Fruit fly (Drosophila melanogaster) whole organism, embryonic: ENCODE measurements around the gene CG1840.

Experiments
- Ada2b ChIP-seq: fragments of 200-800 bp; sonication (Bioruptor generic); IDR thresholded peaks from 2 replicates; pipeline ENCODE4 v1.3.6; 2022; ENCODE audit warnings: missing biosample characterization, missing genetic modification characterization
- BtbVII ChIP-seq: fragments of 200-800 bp; sonication (Bioruptor generic); optimal IDR thresholded peaks from 3 replicates; lab custom pipeline; 2017; ENCODE audit warnings: missing biosample characterization, mild to moderate bottlenecking, missing genetic modification characterization
- CG11093 ChIP-seq: fragments of 200-800 bp; sonication (Bioruptor generic); IDR thresholded peaks from 3 replicates; pipeline ENCODE4 v1.3.6; 2022; ENCODE audit warnings: missing biosample characterization, missing genetic modification characterization
- CG11696 ChIP-seq: fragments of 200-800 bp; sonication (Bioruptor generic); IDR thresholded peaks from 2 replicates; pipeline ENCODE4 v1.3.6; 2022; ENCODE audit warnings: missing biosample characterization, missing genetic modification characterization
- CG14441 ChIP-seq: fragments of 200-800 bp; sonication (Bioruptor generic); IDR thresholded peaks from 2 replicates; pipeline ENCODE4 v1.3.6; 2022; ENCODE audit warnings: missing biosample characterization, missing genetic modification characterization
- CG1529 ChIP-seq: fragments of 200-800 bp; sonication (Bioruptor generic); optimal IDR thresholded peaks from 3 replicates; lab custom pipeline; 2018; ENCODE audit warnings: missing biosample characterization, missing genetic modification characterization
- CG15601 ChIP-seq: fragments of 200-800 bp; sonication (Bioruptor generic); optimal IDR thresholded peaks from 3 replicates; lab custom pipeline; 2019; ENCODE audit warnings: missing biosample characterization, mild to moderate bottlenecking, missing genetic modification characterization, moderate library complexity
- CG16779 ChIP-seq: fragments of 200-800 bp; sonication (Bioruptor generic); IDR thresholded peaks from 2 replicates; pipeline ENCODE4 v1.3.6; 2022; ENCODE audit warnings: missing biosample characterization, missing genetic modification characterization
- CG17186 ChIP-seq: fragments of 200-800 bp; sonication (Bioruptor generic); optimal IDR thresholded peaks from 3 replicates; lab custom pipeline; 2017; ENCODE audit warnings: missing biosample characterization, missing genetic modification reagents, missing genetic modification characterization
- CG17612 ChIP-seq: fragments of 200-800 bp; sonication (Bioruptor generic); IDR thresholded peaks from 2 replicates; pipeline ENCODE4 v1.3.6; 2022; ENCODE audit warnings: missing biosample characterization, missing genetic modification characterization
- CG18476 ChIP-seq: fragments of 200-800 bp; sonication (Bioruptor generic); optimal IDR thresholded peaks from 2 replicates; lab custom pipeline; 2016; ENCODE audit warnings: missing biosample characterization, mild to moderate bottlenecking, missing genetic modification characterization
- CG2199 ChIP-seq: fragments of 200-800 bp; sonication (Bioruptor generic); IDR thresholded peaks from 3 replicates; pipeline ENCODE4 v1.3.6; 2022; ENCODE audit warnings: missing biosample characterization, missing genetic modification characterization
- CG31224 ChIP-seq: fragments of 200-800 bp; sonication (Bioruptor generic); IDR thresholded peaks from 2 replicates; pipeline ENCODE4 v1.3.6; 2022; ENCODE audit warnings: missing biosample characterization, missing genetic modification characterization
- CG32532 ChIP-seq: fragments of 200-800 bp; sonication (Bioruptor generic); IDR thresholded peaks from 2 replicates; pipeline ENCODE4 v1.3.6; 2022; ENCODE audit warnings: missing biosample characterization, missing genetic modification characterization
- CG32772 ChIP-seq: fragments of 200-800 bp; sonication (Bioruptor generic); IDR thresholded peaks from 2 replicates; pipeline ENCODE4 v1.3.6; 2022; ENCODE audit warnings: missing biosample characterization, missing genetic modification characterization
- CG33213 ChIP-seq: fragments of 200-800 bp; sonication (Bioruptor generic); optimal IDR thresholded peaks from 3 replicates; lab custom pipeline; 2016; ENCODE audit warnings: missing biosample characterization, missing genetic modification characterization
- CG34376 ChIP-seq: fragments of 200-800 bp; sonication (Bioruptor generic); optimal IDR thresholded peaks from 2 replicates; lab custom pipeline; 2018; ENCODE audit warnings: missing biosample characterization, mild to moderate bottlenecking, missing genetic modification characterization
- CG3847 ChIP-seq: fragments of 200-800 bp; sonication (Bioruptor generic); IDR thresholded peaks from 2 replicates; pipeline ENCODE4 v1.3.6; 2022; ENCODE audit warnings: missing biosample characterization, missing genetic modification characterization
- CG4328 ChIP-seq: fragments of 200-800 bp; sonication (Bioruptor generic); optimal IDR thresholded peaks from 3 replicates; lab custom pipeline; 2017; ENCODE audit warnings: missing biosample characterization, missing genetic modification reagents, missing genetic modification characterization
- CG4820 ChIP-seq: fragments of 200-800 bp; sonication (Bioruptor generic); optimal IDR thresholded peaks from 3 replicates; lab custom pipeline; 2016; ENCODE audit warnings: missing biosample characterization, missing genetic modification characterization
- CG5180 ChIP-seq: fragments of 200-800 bp; sonication (Bioruptor generic); optimal IDR thresholded peaks from 3 replicates; lab custom pipeline; 2017; ENCODE audit warnings: missing biosample characterization, missing genetic modification characterization, mild to moderate bottlenecking, moderate library complexity, missing genetic modification reagents
- CG6683 ChIP-seq: fragments of 200-800 bp; sonication (Bioruptor generic); optimal IDR thresholded peaks from 2 replicates; lab custom pipeline; 2017; ENCODE audit warnings: missing biosample characterization, mild to moderate bottlenecking, missing genetic modification characterization, missing genetic modification reagents
- CG6813 ChIP-seq: fragments of 200-800 bp; sonication (Bioruptor generic); optimal IDR thresholded peaks from 2 replicates; lab custom pipeline; 2017; ENCODE audit warnings: missing biosample characterization, missing genetic modification characterization, mild to moderate bottlenecking, moderate library complexity, missing genetic modification reagents
- CG9797 ChIP-seq: fragments of 200-800 bp; sonication (Bioruptor generic); optimal IDR thresholded peaks from 3 replicates; lab custom pipeline; 2018; ENCODE audit warnings: missing biosample characterization, mild to moderate bottlenecking, missing genetic modification characterization
- Dll ChIP-seq: fragments of 200-800 bp; sonication (Bioruptor generic); IDR thresholded peaks from 4 replicates; pipeline ENCODE4 v1.3.6; 2022; ENCODE audit warnings: missing biosample characterization, missing genetic modification characterization; ENCODE audit not compliant: partially characterized antibody
- Ets65A ChIP-seq: fragments of 200-800 bp; sonication (Bioruptor generic); peaks from one replicate; lab custom pipeline; 2016; ENCODE audit warnings: missing biosample characterization, missing genetic modification characterization
- Hsf ChIP-seq: fragments of 200-800 bp; sonication (Bioruptor generic); optimal IDR thresholded peaks from 3 replicates; lab custom pipeline; 2016; ENCODE audit warnings: missing biosample characterization, missing genetic modification characterization
- Kr ChIP-seq: fragments of 200-800 bp; sonication (Bioruptor generic); optimal IDR thresholded peaks from 2 replicates; lab custom pipeline; 2017; ENCODE audit warnings: missing biosample characterization, mild to moderate bottlenecking, missing genetic modification characterization
- Med ChIP-seq: fragments of 200-800 bp; sonication (Bioruptor generic); peaks from one replicate; lab custom pipeline; 2016; ENCODE audit warnings: missing biosample characterization, missing genetic modification characterization, mild to moderate bottlenecking, inconsistent platforms, moderate library complexity
- Nf-YC ChIP-seq: fragments of 200-800 bp; optimal IDR thresholded peaks from 3 replicates; lab custom pipeline; 2019; ENCODE audit warnings: missing biosample characterization, mild to moderate bottlenecking, missing genetic modification characterization, moderate library complexity
- Opbp ChIP-seq: fragments of 200-800 bp; sonication (Bioruptor generic); IDR thresholded peaks from 3 replicates; pipeline ENCODE4 v1.3.6; 2022; ENCODE audit warnings: missing biosample characterization, missing genetic modification characterization; ENCODE audit not compliant: partially characterized antibody
- Sin3A ChIP-seq: fragments of >200 bp; optimal IDR thresholded peaks from 2 replicates; lab custom pipeline; 2018
- Sry-β ChIP-seq: fragments of 200-800 bp; sonication (Bioruptor generic); optimal IDR thresholded peaks from 2 replicates; lab custom pipeline; 2018; ENCODE audit warnings: missing biosample characterization, mild to moderate bottlenecking, missing genetic modification characterization, moderate library complexity
- Stat92E ChIP-seq, 3 experiments: fragments of >200 bp in 2 of 3; fragments of 200-800 bp in 1 of 3; sonication (Bioruptor generic) in 1 of 3; optimal IDR thresholded peaks; 2 replicates each; lab custom pipeline; 2017 to 2019; ENCODE audit warnings: missing biosample characterization in 3 of 3, missing genetic modification characterization in 3 of 3, mild to moderate bottlenecking in 1 of 3, moderate library complexity in 1 of 3
- Xbp1 ChIP-seq: fragments of 200-800 bp; sonication (Bioruptor generic); optimal IDR thresholded peaks from 3 replicates; lab custom pipeline; 2016; ENCODE audit warnings: missing biosample characterization, mild to moderate bottlenecking, missing genetic modification characterization
- abd-A ChIP-seq: fragments of 200-800 bp; sonication (Bioruptor generic); optimal IDR thresholded peaks from 3 replicates; lab custom pipeline; 2019; ENCODE audit warnings: missing biosample characterization, mild to moderate bottlenecking, missing genetic modification characterization, moderate library complexity
- ash1 ChIP-seq: fragments of 200-800 bp; sonication (Bioruptor generic); optimal IDR thresholded peaks from 2 replicates; lab custom pipeline; 2018; ENCODE audit warnings: missing biosample characterization, mild to moderate bottlenecking, missing genetic modification characterization
- danr ChIP-seq: fragments of 200-800 bp; sonication (Bioruptor generic); IDR thresholded peaks from 2 replicates; pipeline ENCODE4 v1.3.6; 2022; ENCODE audit warnings: missing biosample characterization, missing genetic modification characterization
- dimm ChIP-seq: fragments of 200-800 bp; sonication (Bioruptor generic); IDR thresholded peaks from 2 replicates; pipeline ENCODE4 v1.3.6; 2022; ENCODE audit warnings: missing biosample characterization, missing genetic modification characterization
- dmrt99B ChIP-seq: fragments of 200-800 bp; sonication (Bioruptor generic); optimal IDR thresholded peaks from 2 replicates; lab custom pipeline; 2018; ENCODE audit warnings: missing biosample characterization, mild to moderate bottlenecking, missing genetic modification characterization, moderate library complexity
- fd3F ChIP-seq: fragments of 200-800 bp; sonication (Bioruptor generic); optimal IDR thresholded peaks from 2 replicates; lab custom pipeline; 2018; ENCODE audit warnings: missing biosample characterization, mild to moderate bottlenecking, missing genetic modification characterization, moderate library complexity
- klu ChIP-seq: fragments of 200-800 bp; sonication (Bioruptor generic); IDR thresholded peaks from 2 replicates; pipeline ENCODE4 v1.3.6; 2022; ENCODE audit warnings: missing biosample characterization, missing genetic modification characterization
- lilli ChIP-seq: fragments of 200-800 bp; sonication (Bioruptor generic); optimal IDR thresholded peaks from 3 replicates; lab custom pipeline; 2016; ENCODE audit warnings: missing biosample characterization, missing genetic modification characterization
- lmd ChIP-seq: fragments of 200-800 bp; sonication (Bioruptor generic); IDR thresholded peaks from 2 replicates; pipeline ENCODE4 v1.3.6; 2022; ENCODE audit warnings: missing biosample characterization, missing genetic modification characterization
- luna ChIP-seq: fragments of 200-800 bp; sonication (Bioruptor generic); optimal IDR thresholded peaks from 2 replicates; lab custom pipeline; 2016; ENCODE audit warnings: missing biosample characterization, missing genetic modification characterization
- maf-S ChIP-seq: fragments of 200-800 bp; sonication (Bioruptor generic); optimal IDR thresholded peaks from 2 replicates; lab custom pipeline; 2016; ENCODE audit warnings: missing biosample characterization, missing genetic modification characterization
- row ChIP-seq: fragments of 200-800 bp; sonication (Bioruptor generic); IDR thresholded peaks from 3 replicates; pipeline ENCODE4 v1.3.6; 2022; ENCODE audit warnings: missing biosample characterization, missing genetic modification characterization
- ssp ChIP-seq: fragments of 200-800 bp; sonication (Bioruptor generic); IDR thresholded peaks from 2 replicates; pipeline ENCODE4 v1.3.6; 2022; ENCODE audit warnings: missing biosample characterization, missing genetic modification characterization
- stwl ChIP-seq: fragments of 200-800 bp; sonication (Bioruptor generic); optimal IDR thresholded peaks from 3 replicates; lab custom pipeline; 2018; ENCODE audit warnings: missing biosample characterization, mild to moderate bottlenecking, missing genetic modification characterization, moderate library complexity
- tap ChIP-seq: fragments of 200-800 bp; optimal IDR thresholded peaks from 3 replicates; lab custom pipeline; 2019; ENCODE audit warnings: missing biosample characterization, mild to moderate bottlenecking, missing genetic modification characterization, moderate library complexity
- twi ChIP-seq: fragments of 200-800 bp; optimal IDR thresholded peaks from 2 replicates; lab custom pipeline; 2019; ENCODE audit warnings: missing biosample characterization, mild to moderate bottlenecking, missing genetic modification characterization, moderate library complexity
- vvl ChIP-seq: fragments of 200-800 bp; sonication (Bioruptor generic); IDR thresholded peaks from 2 replicates; pipeline ENCODE4 v1.3.6; 2022; ENCODE audit warnings: missing biosample characterization, missing genetic modification characterization

Gene CG1840

DNA sequence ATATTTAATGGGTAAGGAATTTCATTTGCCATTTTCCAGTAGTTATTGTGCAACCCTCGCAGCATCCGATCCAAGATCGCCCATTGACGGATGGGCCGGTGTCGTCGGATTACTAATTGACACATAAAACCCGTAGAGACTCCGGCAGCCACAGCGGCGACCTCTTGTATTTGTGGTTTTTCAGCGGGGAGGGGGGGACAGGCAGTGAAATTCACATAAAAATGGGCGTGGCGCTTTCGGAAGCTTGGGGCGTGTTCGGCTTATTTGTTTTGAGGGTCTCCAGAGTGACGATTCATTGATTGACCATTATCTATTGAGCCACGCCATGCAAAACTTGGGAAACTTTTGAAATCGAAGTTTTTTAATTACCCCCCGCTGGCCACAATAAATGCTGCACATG is 38.9 kb upstream of the CG1840 start (continued):
- TF ChIP-seq CG32772 (GFP tag; lab: Robert Waterston, UW) (no peak), CG1529 (no peak), vvl (peak; percentile 59; the same call in 1 of the 2 replicates), CG15601 (tag; lab: Kevin White, UChicago) (no peak), Med (GFP tag; lab: Kevin White, UChicago) (peak; percentile 70), Opbp (GFP tag; lab: Robert Waterston, UW) (no peak), CG16779 (GFP tag; lab: Robert Waterston, UW) (no peak), CG17612 (GFP tag; lab: Robert Waterston, UW) (no peak), dmrt99B (tag; lab: Kevin White, UChicago) (no peak), CG33213 (GFP tag; lab: Kevin White, UChicago) (no peak), ash1 (GFP tag; lab: Kevin White, UChicago) (no peak), CG5180 (no peak), BtbVII (GFP tag; lab: Kevin White, UChicago) (no peak), CG31224 (GFP tag; lab: Robert Waterston, UW) (no peak), abd-A (peak; percentile 72), maf-S (no peak), klu (GFP tag; lab: Robert Waterston, UW) (no peak), row (GFP tag; lab: Robert Waterston, UW) (0 out of 3 replicates have a peak, but pooled peaks have one; percentile 7), CG11696 (GFP tag; lab: Robert Waterston, UW) (no peak), CG6813 (GFP tag; lab: Kevin White, UChicago) (no peak), tap (tag; lab: Kevin White, UChicago) (no peak), Xbp1 (GFP tag; lab: Kevin White, UChicago) (no peak), dimm (GFP tag; lab: Robert Waterston, UW) (no peak), Nf-YC (no peak), CG4820 (GFP tag; lab: Kevin White, UChicago) (no peak), CG11093 (no peak), CG32532 (GFP tag; lab: Robert Waterston, UW) (0 out of 2 replicates have a peak, but pooled peaks have one; percentile 7), lmd (GFP tag; lab: Robert Waterston, UW) (no peak), Kr (no peak), Dll (GFP tag; lab: Robert Waterston, UW) (no peak), CG14441 (GFP tag; lab: Robert Waterston, UW) (peak; percentile 40), CG2199 (GFP tag; lab: Robert Waterston, UW) (no peak), fd3F (GFP tag; lab: Kevin White, UChicago) (no peak), danr (GFP tag; lab: Robert Waterston, UW) (no peak), stwl (tag; lab: Kevin White, UChicago) (no peak), CG4328 (GFP tag; lab: Kevin White, UChicago) (no peak), CG18476 (GFP tag; lab: Kevin White, UChicago) (peak; percentile 10), CG6683 (no peak), Sin3A (lab: Kevin White, UChicago) (no peak), Sry-β (no peak), CG9797 (GFP tag; lab: Kevin White, UChicago) (no peak), CG3847 (GFP tag; lab: Robert Waterston, UW) (no peak), Stat92E (GFP tag; optimal IDR thresholded peaks at IDR 0.05; lab: Kevin White, UChicago) (no peak), Hsf (GFP tag; lab: Kevin White, UChicago) (no peak), CG34376 (GFP tag; lab: Kevin White, UChicago) (no peak), CG17186 (GFP tag; lab: Kevin White, UChicago) (no peak), Ets65A (GFP tag; lab: Kevin White, UChicago) (no peak), luna (no peak), ssp (GFP tag; lab: Robert Waterston, UW) (no peak), lilli (GFP tag; lab: Kevin White, UChicago) (no peak), Ada2b (GFP tag; lab: Robert Waterston, UW) (no peak), twi (tag; lab: Kevin White, UChicago) (no peak)
